Worm (Caenorhabditis elegans) whole organism, late embryonic: Measurements from ENCODE around the gene dhhc-14.

Source experiments
- ama-1 ChIP-seq: fragments of 150-350 bp; optimal IDR thresholded peaks from 2 replicates; lab custom pipeline; 2014
- ceh-30 ChIP-seq: fragments of 150-350 bp; optimal IDR thresholded peaks from 2 replicates; lab custom pipeline; 2014; ENCODE audit warnings: missing biosample characterization, missing genetic modification characterization
- dmd-4 ChIP-seq: sonication (generic microtip); optimal IDR thresholded peaks from 2 replicates; lab custom pipeline; 2016; ENCODE audit warnings: borderline replicate concordance, missing genetic modification characterization, missing compliant biosample characterization
- pha-2 ChIP-seq: sonication (generic microtip); optimal IDR thresholded peaks from 2 replicates; lab custom pipeline; 2017; ENCODE audit warnings: mild to moderate bottlenecking, missing genetic modification characterization, missing compliant biosample characterization
- unc-55 ChIP-seq: sonication (generic microtip); optimal IDR thresholded peaks from 2 replicates; lab custom pipeline; 2017; ENCODE audit warnings: missing biosample characterization, missing genetic modification reagents, missing genetic modification characterization
- unc-86 ChIP-seq: sonication (generic microtip); optimal IDR thresholded peaks from 2 replicates; lab custom pipeline; 2016; ENCODE audit warnings: missing genetic modification characterization, missing compliant biosample characterization

- TF ChIP-seq ama-1 (no peak), unc-55 (GFP tag; lab: Kevin White, UChicago) (no peak), unc-86 (tag; lab: Kevin White, UChicago) (no peak), pha-2 (tag; lab: Kevin White, UChicago) (no peak), dmd-4 (tag; lab: Kevin White, UChicago) (no peak), ceh-30 (tag; lab: Kevin White, UChicago) (no peak)
Observed at ce11 chrX:8523000-8523399, 29.1 kb upstream of the dhhc-14 start.
